Worm (Caenorhabditis elegans) whole organism, young adult: ENCODE data around the gene tpra-1.

ENCODE experiments used
- F37B4.10 ChIP-seq: fragments of 200-800 bp; sonication (Bioruptor generic); IDR thresholded peaks from 2 replicates; pipeline ENCODE4 v1.3.6; 2022; ENCODE audit warnings: missing genetic modification characterization, missing compliant biosample characterization
- T07F8.4 ChIP-seq: sonication (generic microtip); optimal IDR thresholded peaks from 2 replicates; lab custom pipeline; 2016; ENCODE audit warnings: mild to moderate bottlenecking, missing genetic modification characterization, moderate library complexity, missing compliant biosample characterization
- snpc-4 ChIP-seq, 5 experiments: fragments of 150-350 bp in 1 of 5; sonication (generic microtip) in 4 of 5; optimal IDR thresholded peaks; 2 replicates each; lab custom pipeline; 2014 to 2018; ENCODE audit warnings: missing genetic modification characterization in 5 of 5, missing biosample characterization in 3 of 5, antibody characterized with exemption in 2 of 5, mild to moderate bottlenecking in 2 of 5, missing compliant biosample characterization in 2 of 5, missing genotype in 2 of 5, moderate library complexity in 2 of 5, missing genetic modification reagents in 1 of 5

DNA sequence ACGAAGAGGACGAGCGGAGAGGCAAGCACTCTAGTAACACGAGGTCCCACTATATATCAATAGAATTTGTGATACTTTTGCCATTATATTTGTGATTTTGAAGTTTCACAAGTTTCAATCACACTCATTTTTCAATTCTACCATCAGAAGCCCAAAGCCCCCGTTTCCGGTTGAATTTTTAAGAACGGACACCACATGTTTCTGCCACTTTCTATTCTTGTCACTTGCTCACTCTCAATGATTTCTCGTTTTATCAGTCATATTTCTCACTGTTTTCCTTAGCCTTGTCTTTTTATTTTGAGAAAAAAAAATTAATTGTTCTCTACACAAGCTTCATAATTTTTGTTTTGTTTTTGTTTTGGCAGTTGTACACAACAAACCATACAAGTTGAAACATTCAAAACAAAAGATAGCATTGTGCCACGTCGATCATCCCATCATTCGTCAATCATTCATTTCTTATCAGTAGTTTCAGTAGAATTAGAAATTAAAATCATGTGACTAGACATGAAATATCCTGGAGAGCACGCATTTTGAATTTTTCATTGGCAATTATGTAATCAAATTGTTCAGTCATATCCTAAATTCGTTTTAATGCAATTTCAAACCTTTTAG, 4.2 kb upstream of the tpra-1 start:
- TF ChIP-seq snpc-4 (GFP tag; optimal IDR thresholded peaks at IDR 0.05; lab: Kevin White, UChicago) (no peak), snpc-4 (tag; optimal IDR thresholded peaks at IDR 0.05; lab: Kevin White, UChicago) (no peak), F37B4.10 (GFP tag; lab: Robert Waterston, UW) (no peak), T07F8.4 (tag; lab: Kevin White, UChicago) (no peak)
